Fruit fly (Drosophila melanogaster) whole organism, embryonic: ENCODE results near the gene Cyp4ac2.

Experiments
- Antp ChIP-seq: fragments of 200-800 bp; sonication (Bioruptor generic); optimal IDR thresholded peaks from 3 replicates; lab custom pipeline; 2016; ENCODE audit warnings: missing biosample characterization, missing genetic modification characterization
- BEAF-32 ChIP-seq: fragments of 200-800 bp; sonication (Bioruptor generic); optimal IDR thresholded peaks from 3 replicates; lab custom pipeline; 2017; ENCODE audit warnings: missing biosample characterization, missing genetic modification characterization, mild to moderate bottlenecking, moderate library complexity, missing genetic modification reagents
- Bgb ChIP-seq: fragments of 200-800 bp; sonication (Bioruptor generic); IDR thresholded peaks from 2 replicates; pipeline ENCODE4 v1.3.6; 2022; ENCODE audit warnings: missing biosample characterization, missing genetic modification characterization; ENCODE audit not compliant: partially characterized antibody
- CG11085 ChIP-seq: fragments of 200-800 bp; sonication (Bioruptor generic); IDR thresholded peaks from 2 replicates; pipeline ENCODE4 v1.3.6; 2022; ENCODE audit warnings: missing biosample characterization, missing genetic modification characterization
- CG11093 ChIP-seq: fragments of 200-800 bp; sonication (Bioruptor generic); IDR thresholded peaks from 3 replicates; pipeline ENCODE4 v1.3.6; 2022; ENCODE audit warnings: missing biosample characterization, missing genetic modification characterization
- CG11247 ChIP-seq: fragments of 200-800 bp; sonication (Bioruptor generic); IDR thresholded peaks from 2 replicates; pipeline ENCODE4 v1.3.6; 2022; ENCODE audit warnings: missing biosample characterization, missing genetic modification characterization
- CG12659 ChIP-seq: fragments of 200-800 bp; sonication (Bioruptor generic); optimal IDR thresholded peaks from 3 replicates; lab custom pipeline; 2017; ENCODE audit warnings: mild to moderate bottlenecking, missing biosample characterization, missing genetic modification reagents, missing genetic modification characterization
- CG13123 ChIP-seq: fragments of 200-800 bp; sonication (Bioruptor generic); optimal IDR thresholded peaks from 2 replicates; lab custom pipeline; 2016; ENCODE audit warnings: missing biosample characterization, missing genetic modification characterization
- CG14050 ChIP-seq: fragments of 200-800 bp; sonication (Bioruptor generic); IDR thresholded peaks from 3 replicates; pipeline ENCODE4 v1.3.6; 2022; ENCODE audit warnings: missing biosample characterization, missing genetic modification characterization
- CG14965 ChIP-seq: fragments of 200-800 bp; sonication (Bioruptor generic); optimal IDR thresholded peaks from 2 replicates; lab custom pipeline; 2016; ENCODE audit warnings: missing biosample characterization, missing genetic modification characterization, borderline replicate concordance
- CG15269 ChIP-seq: fragments of 200-800 bp; sonication (Bioruptor generic); optimal IDR thresholded peaks from 2 replicates; lab custom pipeline; 2018; ENCODE audit warnings: missing biosample characterization, mild to moderate bottlenecking, missing genetic modification characterization, moderate library complexity
- CG1529 ChIP-seq: fragments of 200-800 bp; sonication (Bioruptor generic); optimal IDR thresholded peaks from 3 replicates; lab custom pipeline; 2018; ENCODE audit warnings: missing biosample characterization, missing genetic modification characterization
- CG15514 ChIP-seq: fragments of 200-800 bp; sonication (Bioruptor generic); optimal IDR thresholded peaks from 3 replicates; lab custom pipeline; 2017; ENCODE audit warnings: missing biosample characterization, missing genetic modification characterization, mild to moderate bottlenecking, moderate library complexity, missing genetic modification reagents
- CG17328 ChIP-seq: fragments of 200-800 bp; sonication (Bioruptor generic); IDR thresholded peaks from 2 replicates; pipeline ENCODE4 v1.3.6; 2022; ENCODE audit warnings: missing biosample characterization, missing genetic modification characterization
- CG17612 ChIP-seq: fragments of 200-800 bp; sonication (Bioruptor generic); IDR thresholded peaks from 2 replicates; pipeline ENCODE4 v1.3.6; 2022; ENCODE audit warnings: missing biosample characterization, missing genetic modification characterization
- CG2120 ChIP-seq: fragments of 200-800 bp; sonication (Bioruptor generic); optimal IDR thresholded peaks from 3 replicates; lab custom pipeline; 2016; ENCODE audit warnings: missing biosample characterization, missing genetic modification characterization
- CG32532 ChIP-seq: fragments of 200-800 bp; sonication (Bioruptor generic); IDR thresholded peaks from 2 replicates; pipeline ENCODE4 v1.3.6; 2022; ENCODE audit warnings: missing biosample characterization, missing genetic modification characterization
- CG5245 ChIP-seq: fragments of 200-800 bp; sonication (Bioruptor generic); optimal IDR thresholded peaks from 3 replicates; lab custom pipeline; 2016; ENCODE audit warnings: missing biosample characterization, missing genetic modification characterization
- CG7963 ChIP-seq: fragments of 200-800 bp; sonication (Bioruptor generic); IDR thresholded peaks from 3 replicates; pipeline ENCODE4 v1.3.6; 2022; ENCODE audit warnings: missing biosample characterization, missing genetic modification characterization; ENCODE audit not compliant: partially characterized antibody
- CG8281 ChIP-seq: fragments of 200-800 bp; sonication (Bioruptor generic); optimal IDR thresholded peaks from 2 replicates; lab custom pipeline; 2018; ENCODE audit warnings: missing biosample characterization, mild to moderate bottlenecking, missing genetic modification characterization, moderate library complexity
- Dll ChIP-seq: fragments of 200-800 bp; sonication (Bioruptor generic); IDR thresholded peaks from 4 replicates; pipeline ENCODE4 v1.3.6; 2022; ENCODE audit warnings: missing biosample characterization, missing genetic modification characterization; ENCODE audit not compliant: partially characterized antibody
- Ets65A ChIP-seq: fragments of 200-800 bp; sonication (Bioruptor generic); peaks from one replicate; lab custom pipeline; 2016; ENCODE audit warnings: missing biosample characterization, missing genetic modification characterization
- Gsc ChIP-seq: fragments of 200-800 bp; sonication (Bioruptor generic); IDR thresholded peaks from 2 replicates; pipeline ENCODE4 v1.3.6; 2022; ENCODE audit warnings: missing biosample characterization, missing genetic modification characterization
- HLH3B ChIP-seq: fragments of 200-800 bp; sonication (Bioruptor generic); IDR thresholded peaks from 2 replicates; pipeline ENCODE4 v1.3.6; 2022; ENCODE audit warnings: missing biosample characterization, missing genetic modification characterization
- HLH4C ChIP-seq: fragments of 200-800 bp; sonication (Bioruptor generic); IDR thresholded peaks from 3 replicates; pipeline ENCODE4 v1.3.6; 2022; ENCODE audit warnings: missing biosample characterization, missing genetic modification characterization; ENCODE audit not compliant: partially characterized antibody
- Hmr ChIP-seq: fragments of 200-800 bp; sonication (Bioruptor generic); optimal IDR thresholded peaks from 3 replicates; lab custom pipeline; 2017; ENCODE audit warnings: mild to moderate bottlenecking, missing biosample characterization, missing genetic modification reagents, missing genetic modification characterization
- Hr78 ChIP-seq, 2 experiments: fragments of 200-800 bp in 1 of 2; fragments of >200 bp in 1 of 2; sonication (Bioruptor generic) in 1 of 2; optimal IDR thresholded peaks; 2 replicates each; lab custom pipeline; 2017 to 2019; ENCODE audit warnings: missing biosample characterization in 2 of 2, missing genetic modification characterization in 2 of 2, mild to moderate bottlenecking in 1 of 2, moderate library complexity in 1 of 2
- MBD-R2 ChIP-seq: fragments of 200-800 bp; sonication (Bioruptor generic); IDR thresholded peaks from 2 replicates; pipeline ENCODE4 v1.3.6; 2022; ENCODE audit warnings: missing biosample characterization, missing genetic modification characterization
- Med ChIP-seq: fragments of 200-800 bp; sonication (Bioruptor generic); peaks from one replicate; lab custom pipeline; 2016; ENCODE audit warnings: missing biosample characterization, missing genetic modification characterization, mild to moderate bottlenecking, inconsistent platforms, moderate library complexity
- NfI ChIP-seq: fragments of 200-800 bp; sonication (Bioruptor generic); optimal IDR thresholded peaks from 3 replicates; lab custom pipeline; 2018; ENCODE audit warnings: missing biosample characterization, mild to moderate bottlenecking, missing genetic modification characterization, moderate library complexity
- Stat92E ChIP-seq, 3 experiments: fragments of >200 bp in 2 of 3; fragments of 200-800 bp in 1 of 3; sonication (Bioruptor generic) in 1 of 3; optimal IDR thresholded peaks; 2 replicates each; lab custom pipeline; 2017 to 2019; ENCODE audit warnings: missing biosample characterization in 3 of 3, missing genetic modification characterization in 3 of 3, mild to moderate bottlenecking in 1 of 3, moderate library complexity in 1 of 3
- Usf ChIP-seq: fragments of 200-800 bp; sonication (Bioruptor generic); optimal IDR thresholded peaks from 2 replicates; lab custom pipeline; 2017; ENCODE audit warnings: missing genotype, missing biosample characterization, missing genetic modification characterization
- YL-1 ChIP-seq: fragments of 200-800 bp; sonication (Bioruptor generic); optimal IDR thresholded peaks from 3 replicates; lab custom pipeline; 2017; ENCODE audit warnings: missing biosample characterization, mild to moderate bottlenecking, missing genetic modification characterization
- ab ChIP-seq: fragments of 200-800 bp; sonication (Bioruptor generic); optimal IDR thresholded peaks from 2 replicates; lab custom pipeline; 2016; ENCODE audit warnings: missing biosample characterization, missing genetic modification characterization
- amos ChIP-seq: fragments of 200-800 bp; sonication (Bioruptor generic); IDR thresholded peaks from 2 replicates; pipeline ENCODE4 v1.3.6; 2022; ENCODE audit warnings: missing biosample characterization, missing genetic modification characterization; ENCODE audit not compliant: partially characterized antibody
- btn ChIP-seq: fragments of 200-800 bp; sonication (Bioruptor generic); optimal IDR thresholded peaks from 2 replicates; lab custom pipeline; 2016; ENCODE audit warnings: missing biosample characterization, missing genetic modification characterization
- crol ChIP-seq: fragments of 200-800 bp; sonication (Bioruptor generic); IDR thresholded peaks from 2 replicates; pipeline ENCODE4 v1.3.6; 2022; ENCODE audit warnings: missing biosample characterization, missing genetic modification characterization
- dimm ChIP-seq: fragments of 200-800 bp; sonication (Bioruptor generic); IDR thresholded peaks from 2 replicates; pipeline ENCODE4 v1.3.6; 2022; ENCODE audit warnings: missing biosample characterization, missing genetic modification characterization
- ewg ChIP-seq: fragments of 200-800 bp; sonication (Bioruptor generic); optimal IDR thresholded peaks from 3 replicates; lab custom pipeline; 2017; ENCODE audit warnings: mild to moderate bottlenecking, missing biosample characterization, missing genetic modification reagents, missing genetic modification characterization
- eyg ChIP-seq: fragments of 200-800 bp; sonication (Bioruptor generic); optimal IDR thresholded peaks from 3 replicates; lab custom pipeline; 2016; ENCODE audit warnings: missing biosample characterization, missing genetic modification characterization
- fd96Cb ChIP-seq: fragments of 200-800 bp; sonication (Bioruptor generic); optimal IDR thresholded peaks from 2 replicates; lab custom pipeline; 2018; ENCODE audit warnings: missing biosample characterization, mild to moderate bottlenecking, missing genetic modification characterization, moderate library complexity
- gcm ChIP-seq: fragments of 200-800 bp; sonication (Bioruptor generic); optimal IDR thresholded peaks from 2 replicates; lab custom pipeline; 2019; ENCODE audit warnings: missing biosample characterization, mild to moderate bottlenecking, missing genetic modification characterization, moderate library complexity
- luna ChIP-seq: fragments of 200-800 bp; sonication (Bioruptor generic); optimal IDR thresholded peaks from 2 replicates; lab custom pipeline; 2016; ENCODE audit warnings: missing biosample characterization, missing genetic modification characterization
- org-1 ChIP-seq: fragments of 200-800 bp; sonication (Bioruptor generic); optimal IDR thresholded peaks from 2 replicates; lab custom pipeline; 2017; ENCODE audit warnings: missing biosample characterization, missing genetic modification characterization
- pb ChIP-seq: fragments of 200-800 bp; sonication (Bioruptor generic); optimal IDR thresholded peaks from 3 replicates; lab custom pipeline; 2016; ENCODE audit warnings: missing biosample characterization, missing genetic modification characterization
- pho ChIP-seq: fragments of 200-800 bp; sonication (Bioruptor generic); optimal IDR thresholded peaks from 2 replicates; lab custom pipeline; 2016; ENCODE audit warnings: missing biosample characterization, missing genetic modification characterization
- repo ChIP-seq: fragments of 200-800 bp; sonication (Bioruptor generic); optimal IDR thresholded peaks from 2 replicates; lab custom pipeline; 2016; ENCODE audit warnings: missing biosample characterization, missing genetic modification characterization
- sens ChIP-seq: fragments of 200-800 bp; sonication (Bioruptor generic); peaks from one replicate; lab custom pipeline; 2016; ENCODE audit warnings: missing biosample characterization, missing genetic modification characterization
- sug ChIP-seq: fragments of 200-800 bp; optimal IDR thresholded peaks from 2 replicates; lab custom pipeline; 2019; ENCODE audit warnings: missing biosample characterization, mild to moderate bottlenecking, missing genetic modification characterization, moderate library complexity
- usp ChIP-seq: fragments of >200 bp; optimal IDR thresholded peaks from 2 replicates; lab custom pipeline; 2017; ENCODE audit warnings: missing biosample characterization, missing genetic modification characterization

The Cyp4ac2 gene

DNA sequence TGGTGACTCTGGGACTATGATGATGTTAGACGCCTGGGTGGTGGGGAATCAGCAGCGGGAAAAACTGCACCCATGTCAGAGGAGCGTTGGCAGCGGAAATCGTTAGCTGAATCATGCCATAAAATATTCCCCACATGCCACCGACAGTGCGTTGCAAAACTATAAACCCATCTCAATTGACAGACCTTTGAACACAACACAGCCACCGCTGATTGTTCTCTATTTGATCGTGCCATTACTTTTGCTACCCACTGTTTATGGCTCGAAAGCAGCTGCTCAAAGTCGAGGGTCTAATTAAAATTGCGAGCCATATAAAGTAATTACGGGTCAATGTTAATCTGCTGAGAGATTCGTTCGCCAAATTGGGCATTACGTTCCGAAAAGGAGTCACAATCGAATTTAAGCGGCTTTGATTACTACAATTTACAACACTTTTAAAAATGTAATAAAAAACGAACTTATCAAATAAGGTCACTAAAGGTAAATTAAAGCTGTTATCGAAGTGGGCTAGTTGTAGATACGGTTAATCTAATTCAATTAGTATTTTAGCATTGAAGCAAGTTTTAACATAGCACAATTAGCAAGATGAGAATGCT is 41.4 kb upstream of the Cyp4ac2 start (continued):
- no peak for TF ChIP-seq Hr78 (GFP tag; optimal IDR thresholded peaks at IDR 0.05; lab: Kevin White, UChicago)
- TF ChIP-seq Gsc (GFP tag; lab: Robert Waterston, UW) = no peak
- TF ChIP-seq repo = no peak
- no peak for TF ChIP-seq Dll (GFP tag; lab: Robert Waterston, UW)
- no peak for TF ChIP-seq CG8281 (tag; lab: Kevin White, UChicago)
- TF ChIP-seq CG32532 = no peak; the same call in 1 of the 2 replicates
- no peak for TF ChIP-seq luna
- TF ChIP-seq Bgb (GFP tag; lab: Robert Waterston, UW) = no peak
- TF ChIP-seq dimm (GFP tag; lab: Robert Waterston, UW) = no peak
- TF ChIP-seq HLH4C (GFP tag; lab: Robert Waterston, UW) = no peak
- no peak for TF ChIP-seq CG14965 (GFP tag; lab: Kevin White, UChicago)
- no peak for TF ChIP-seq NfI (GFP tag; lab: Kevin White, UChicago)
- no peak for TF ChIP-seq gcm (GFP tag; lab: Kevin White, UChicago)
- no peak for TF ChIP-seq CG5245 (GFP tag; lab: Kevin White, UChicago)
- no peak for TF ChIP-seq BEAF-32 (GFP tag; lab: Kevin White, UChicago)
- TF ChIP-seq CG1529 (GFP tag; lab: Kevin White, UChicago) = no peak
- no peak for TF ChIP-seq CG13123
- TF ChIP-seq ab = no peak
- TF ChIP-seq Med (GFP tag; lab: Kevin White, UChicago) = peak; percentile 75
- TF ChIP-seq CG12659 (GFP tag; lab: Kevin White, UChicago) = no peak
- TF ChIP-seq CG11247 (GFP tag; lab: Robert Waterston, UW) = no peak
- TF ChIP-seq usp (GFP tag; lab: Kevin White, UChicago) = no peak
- no peak for TF ChIP-seq CG7963
- TF ChIP-seq crol (GFP tag; lab: Robert Waterston, UW) = no peak
- TF ChIP-seq CG17328 (GFP tag; lab: Robert Waterston, UW) = no peak
- no peak for TF ChIP-seq MBD-R2 (GFP tag; lab: Robert Waterston, UW)
- no peak for TF ChIP-seq CG14050 (GFP tag; lab: Robert Waterston, UW)
- no peak for TF ChIP-seq Ets65A
- TF ChIP-seq Stat92E (GFP tag; optimal IDR thresholded peaks at IDR 0.05; lab: Kevin White, UChicago) = no peak
- TF ChIP-seq CG15514 (GFP tag; lab: Kevin White, UChicago) = peak; percentile 16
- no peak for TF ChIP-seq eyg (GFP tag; lab: Kevin White, UChicago)
- 0 out of 2 replicates have a peak, but pooled peaks have one; percentile 35 for TF ChIP-seq HLH3B
- TF ChIP-seq CG11093 = no peak
- peak; percentile 38 for TF ChIP-seq CG15269
- TF ChIP-seq sug = peak; percentile 38
- no peak for TF ChIP-seq pho
- TF ChIP-seq amos (GFP tag; lab: Robert Waterston, UW) = no peak
- no peak for TF ChIP-seq ewg (GFP tag; lab: Kevin White, UChicago)
- no peak for TF ChIP-seq pb
- TF ChIP-seq fd96Cb (tag; lab: Kevin White, UChicago) = no peak
- peak; percentile 10 for TF ChIP-seq Antp (GFP tag; lab: Kevin White, UChicago)
- peak; percentile 30 for TF ChIP-seq CG2120 (GFP tag; lab: Kevin White, UChicago)
- TF ChIP-seq btn (GFP tag; lab: Kevin White, UChicago) = no peak
- no peak for TF ChIP-seq YL-1 (GFP tag; lab: Kevin White, UChicago)
- peak; percentile 5 for TF ChIP-seq Hmr (GFP tag; lab: Kevin White, UChicago)
- no peak for TF ChIP-seq sens (GFP tag; lab: Kevin White, UChicago)
- no peak for TF ChIP-seq CG11085 (GFP tag; lab: Robert Waterston, UW)
- TF ChIP-seq Usf = no peak
- TF ChIP-seq org-1 = no peak
- no peak for TF ChIP-seq CG17612
